Worm (Caenorhabditis elegans) whole organism, young adult: ENCODE data around the gene pcp-1.

Experiments used
- B0261.1 ChIP-seq: sonication (generic microtip); optimal IDR thresholded peaks from 2 replicates; lab custom pipeline; 2016; ENCODE audit warnings: mild to moderate bottlenecking, missing genetic modification characterization, moderate library complexity, missing compliant biosample characterization
- C06A6.2 ChIP-seq: fragments of 200-800 bp; sonication (Bioruptor generic); conservative IDR thresholded peaks from 2 replicates; pipeline ENCODE4 v1.3.6; 2022; ENCODE audit warnings: missing genetic modification characterization, missing compliant biosample characterization
- D2030.7 ChIP-seq: fragments of 200-800 bp; sonication (Bioruptor generic); IDR thresholded peaks from 2 replicates; pipeline ENCODE4 v1.3.6; 2022; ENCODE audit warnings: missing genetic modification reagents, missing genetic modification characterization, missing compliant biosample characterization
- F39B2.1 ChIP-seq: fragments of 200-800 bp; sonication (Bioruptor generic); IDR thresholded peaks from 2 replicates; pipeline ENCODE4 v1.3.6; 2022; ENCODE audit warnings: missing genetic modification reagents, missing genetic modification characterization, missing compliant biosample characterization
- F52B5.7 ChIP-seq: sonication (generic microtip); optimal IDR thresholded peaks from 2 replicates; lab custom pipeline; 2016; ENCODE audit warnings: mild to moderate bottlenecking, missing genetic modification characterization, missing compliant biosample characterization
- F57A8.1 ChIP-seq: fragments of 200-800 bp; sonication (Bioruptor generic); optimal IDR thresholded peaks from 2 replicates; lab custom pipeline; 2018; ENCODE audit warnings: mild to moderate bottlenecking, missing genetic modification characterization, moderate library complexity, missing compliant biosample characterization
- K11D2.4 ChIP-seq: fragments of 200-800 bp; sonication (Bioruptor generic); IDR thresholded peaks from 2 replicates; pipeline ENCODE4 v1.3.6; 2022; ENCODE audit warnings: missing genetic modification reagents, missing genetic modification characterization, missing compliant biosample characterization
- T26A5.8 ChIP-seq: sonication (generic microtip); optimal IDR thresholded peaks from 2 replicates; lab custom pipeline; 2016; ENCODE audit warnings: missing genetic modification characterization, missing compliant biosample characterization
- Y53G8AR.9 ChIP-seq: fragments of 200-800 bp; sonication (Bioruptor generic); conservative IDR thresholded peaks from 2 replicates; pipeline ENCODE4 v1.3.6; 2022; ENCODE audit warnings: missing genetic modification reagents, missing genetic modification characterization, missing compliant biosample characterization
- athp-1 ChIP-seq: sonication (generic microtip); optimal IDR thresholded peaks from 2 replicates; lab custom pipeline; 2017; ENCODE audit warnings: mild to moderate bottlenecking, missing genetic modification characterization, missing compliant biosample characterization
- attf-3 ChIP-seq: fragments of 200-800 bp; sonication (Bioruptor generic); conservative IDR thresholded peaks from 2 replicates; pipeline ENCODE4 v1.3.6; 2022; ENCODE audit warnings: missing genetic modification reagents, missing genetic modification characterization, missing compliant biosample characterization
- attf-5 ChIP-seq: fragments of 200-800 bp; sonication (Bioruptor generic); optimal IDR thresholded peaks from 2 replicates; lab custom pipeline; 2018; ENCODE audit warnings: mild to moderate bottlenecking, missing genetic modification characterization, missing compliant biosample characterization
- attf-6 ChIP-seq: fragments of 200-800 bp; sonication (Bioruptor generic); IDR thresholded peaks from 2 replicates; pipeline ENCODE4 v1.3.6; 2022; ENCODE audit warnings: missing genetic modification reagents, missing genetic modification characterization, missing compliant biosample characterization
- dox-1 ChIP-seq: fragments of 200-800 bp; sonication (Bioruptor generic); IDR thresholded peaks from 2 replicates; pipeline ENCODE4 v1.3.6; 2022; ENCODE audit warnings: missing genetic modification reagents, missing genetic modification characterization, missing compliant biosample characterization
- dpl-1 ChIP-seq: fragments of 150-350 bp; optimal IDR thresholded peaks from 2 replicates; lab custom pipeline; 2014; ENCODE audit warnings: missing biosample characterization, missing genetic modification reagents, missing genetic modification characterization
- gei-17 ChIP-seq: fragments of 200-800 bp; sonication (Bioruptor generic); optimal IDR thresholded peaks from 2 replicates; lab custom pipeline; 2018; ENCODE audit warnings: mild to moderate bottlenecking, missing genetic modification characterization, missing compliant biosample characterization
- him-1 ChIP-seq: sonication (generic microtip); optimal IDR thresholded peaks from 2 replicates; lab custom pipeline; 2016; ENCODE audit warnings: missing genotype, missing genetic modification reagents, missing genetic modification characterization, missing compliant biosample characterization
- hmg-1.2 ChIP-seq: fragments of 200-800 bp; sonication (Bioruptor generic); IDR thresholded peaks from 2 replicates; pipeline ENCODE4 v1.3.6; 2022; ENCODE audit warnings: missing genetic modification reagents, missing genetic modification characterization, missing compliant biosample characterization
- hrde-1 ChIP-seq: sonication (generic microtip); optimal IDR thresholded peaks from 2 replicates; lab custom pipeline; 2016; ENCODE audit warnings: missing genetic modification characterization, mild to moderate bottlenecking, missing compliant biosample characterization, moderate library complexity, missing genotype, missing genetic modification reagents, borderline replicate concordance
- hsf-1 ChIP-seq: fragments of 200-800 bp; sonication (Bioruptor generic); IDR thresholded peaks from 2 replicates; pipeline ENCODE4 v1.3.6; 2022; ENCODE audit warnings: missing genetic modification reagents, missing genetic modification characterization, missing compliant biosample characterization
- let-607 ChIP-seq, 2 experiments: fragments of 200-800 bp in 1 of 2; sonication (Bioruptor generic) in 1 of 2; sonication (generic microtip) in 1 of 2; optimal IDR thresholded peaks; 2 replicates each; lab custom pipeline; 2016 to 2018; ENCODE audit warnings: mild to moderate bottlenecking in 2 of 2, missing compliant biosample characterization in 2 of 2, missing genetic modification characterization in 2 of 2, moderate library complexity in 2 of 2, missing genotype in 1 of 2
- lin-26 ChIP-seq: fragments of 200-800 bp; sonication (Bioruptor generic); IDR thresholded peaks from 2 replicates; pipeline ENCODE4 v1.3.6; 2022; ENCODE audit warnings: missing genetic modification reagents, missing genetic modification characterization, missing compliant biosample characterization
- lin-40 ChIP-seq: sonication (generic microtip); optimal IDR thresholded peaks from 2 replicates; lab custom pipeline; 2016; ENCODE audit warnings: missing genetic modification characterization, mild to moderate bottlenecking, missing compliant biosample characterization, missing genotype, missing genetic modification reagents
- lsl-1 ChIP-seq: fragments of 200-800 bp; sonication (Bioruptor generic); optimal IDR thresholded peaks from 2 replicates; lab custom pipeline; 2018; ENCODE audit warnings: mild to moderate bottlenecking, missing genetic modification characterization, moderate library complexity, missing compliant biosample characterization
- lsy-27 ChIP-seq: sonication (generic microtip); optimal IDR thresholded peaks from 2 replicates; lab custom pipeline; 2017; ENCODE audit warnings: missing genetic modification characterization, mild to moderate bottlenecking, missing compliant biosample characterization, antibody characterized with exemption, missing genotype, borderline replicate concordance; ENCODE audit not compliant: insufficient read depth
- madf-3 ChIP-seq: fragments of 200-800 bp; sonication (Bioruptor generic); IDR thresholded peaks from 2 replicates; pipeline ENCODE4 v1.3.6; 2022; ENCODE audit warnings: missing genetic modification reagents, missing genetic modification characterization, missing compliant biosample characterization
- madf-6 ChIP-seq: fragments of 200-800 bp; sonication (Bioruptor generic); IDR thresholded peaks from 2 replicates; pipeline ENCODE4 v1.3.6; 2022; ENCODE audit warnings: missing genetic modification reagents, missing genetic modification characterization, missing compliant biosample characterization
- mes-4 ChIP-seq: sonication (generic microtip); optimal IDR thresholded peaks from 2 replicates; lab custom pipeline; 2016; ENCODE audit warnings: missing genotype, missing genetic modification characterization, missing compliant biosample characterization
- nhr-179 ChIP-seq: sonication (generic microtip); optimal IDR thresholded peaks from 2 replicates; lab custom pipeline; 2016; ENCODE audit warnings: mild to moderate bottlenecking, missing genetic modification characterization, missing compliant biosample characterization
- nhr-80 ChIP-seq: sonication (generic microtip); optimal IDR thresholded peaks from 2 replicates; lab custom pipeline; 2016; ENCODE audit warnings: missing genetic modification characterization, missing compliant biosample characterization
- nhr-90 ChIP-seq: sonication (generic microtip); optimal IDR thresholded peaks from 2 replicates; lab custom pipeline; 2016; ENCODE audit warnings: missing genotype, mild to moderate bottlenecking, missing genetic modification characterization, missing compliant biosample characterization
- rcor-1 ChIP-seq: fragments of 200-800 bp; sonication (Bioruptor generic); IDR thresholded peaks from 2 replicates; pipeline ENCODE4 v1.3.6; 2022; ENCODE audit warnings: missing genetic modification reagents, missing genetic modification characterization, missing compliant biosample characterization
- repo-1 ChIP-seq: sonication (generic microtip); optimal IDR thresholded peaks from 2 replicates; lab custom pipeline; 2017; ENCODE audit warnings: mild to moderate bottlenecking, missing genetic modification characterization, missing compliant biosample characterization
- sea-2 ChIP-seq: fragments of 200-800 bp; sonication (Bioruptor generic); IDR thresholded peaks from 2 replicates; pipeline ENCODE4 v1.3.6; 2022; ENCODE audit warnings: missing genetic modification characterization, missing compliant biosample characterization
- snpc-4 ChIP-seq, 5 experiments: fragments of 150-350 bp in 1 of 5; sonication (generic microtip) in 4 of 5; optimal IDR thresholded peaks; 2 replicates each; lab custom pipeline; 2014 to 2018; ENCODE audit warnings: missing genetic modification characterization in 5 of 5, missing biosample characterization in 3 of 5, antibody characterized with exemption in 2 of 5, mild to moderate bottlenecking in 2 of 5, missing compliant biosample characterization in 2 of 5, missing genotype in 2 of 5, moderate library complexity in 2 of 5, missing genetic modification reagents in 1 of 5
- tbp1 ChIP-seq: fragments of 200-800 bp; sonication (Bioruptor generic); optimal IDR thresholded peaks from 2 replicates; lab custom pipeline; 2018; ENCODE audit warnings: mild to moderate bottlenecking, missing genetic modification characterization, missing compliant biosample characterization
- tbx-9 ChIP-seq: sonication (generic microtip); optimal IDR thresholded peaks from 2 replicates; lab custom pipeline; 2016; ENCODE audit warnings: borderline replicate concordance, missing genetic modification characterization, inconsistent platforms, missing compliant biosample characterization
- ztf-18 ChIP-seq: sonication (generic microtip); optimal IDR thresholded peaks from 2 replicates; lab custom pipeline; 2016; ENCODE audit warnings: missing genotype, mild to moderate bottlenecking, missing genetic modification characterization, missing compliant biosample characterization
- ztf-3 ChIP-seq: fragments of 200-800 bp; sonication (Bioruptor generic); optimal IDR thresholded peaks from 2 replicates; lab custom pipeline; 2018; ENCODE audit warnings: mild to moderate bottlenecking, missing genetic modification characterization, missing compliant biosample characterization

pcp-1 gene

DNA sequence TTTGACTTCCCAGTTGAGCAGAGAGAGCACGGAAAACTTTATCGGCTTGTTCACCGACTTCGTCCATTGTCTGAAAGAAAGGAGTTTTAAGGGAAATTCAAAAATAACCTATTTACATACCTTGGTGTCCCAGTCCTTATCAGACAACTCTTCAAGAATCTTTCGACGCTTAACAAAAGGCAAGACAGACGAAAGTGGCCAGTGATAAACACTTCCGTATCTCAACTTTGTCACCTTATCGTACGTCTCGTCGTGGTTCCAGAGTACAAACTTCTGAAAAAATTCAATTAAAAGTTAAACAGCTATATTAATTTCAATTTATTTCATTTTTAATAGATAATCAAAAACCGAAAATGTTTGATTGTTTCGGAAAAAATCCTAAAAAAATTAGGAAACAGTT is 3.5 kb downstream of the pcp-1 start:
- TF ChIP-seq rcor-1 (GFP tag; lab: Robert Waterston, UW) = no peak
- TF ChIP-seq sea-2 (GFP tag; lab: Robert Waterston, UW) = no peak
- no peak for TF ChIP-seq dpl-1
- peak; percentile 77 for TF ChIP-seq nhr-80 (tag; lab: Kevin White, UChicago)

DNA sequence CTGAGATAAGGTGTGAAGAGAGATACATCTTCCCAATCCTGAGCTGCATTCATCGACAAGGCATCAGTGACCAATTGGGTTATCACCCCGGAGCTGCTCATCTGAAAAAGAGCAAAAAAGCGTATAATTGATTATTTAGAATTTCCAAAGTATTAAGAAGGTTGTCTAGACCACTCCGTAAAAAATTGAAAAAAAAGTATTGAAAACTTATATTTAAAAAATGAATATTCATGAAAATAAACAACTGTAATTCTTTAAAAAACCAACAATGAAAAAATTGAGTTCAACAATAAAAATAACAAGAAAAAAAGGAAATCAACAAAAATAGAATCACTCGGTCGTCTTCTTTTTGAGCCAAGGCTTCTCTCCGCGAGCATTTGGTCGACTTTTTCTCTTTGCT is 4.8 kb downstream of the pcp-1 start, which contains the start of gene mtx-2:
mtx-2 (minus strand) TSS at position 101 of the 400 bp plus-strand sequence.
- TF ChIP-seq attf-6 (no peak), dox-1 (GFP tag; lab: Robert Waterston, UW) (0 out of 2 replicates have a peak, but pooled peaks have one; percentile 3)

DNA sequence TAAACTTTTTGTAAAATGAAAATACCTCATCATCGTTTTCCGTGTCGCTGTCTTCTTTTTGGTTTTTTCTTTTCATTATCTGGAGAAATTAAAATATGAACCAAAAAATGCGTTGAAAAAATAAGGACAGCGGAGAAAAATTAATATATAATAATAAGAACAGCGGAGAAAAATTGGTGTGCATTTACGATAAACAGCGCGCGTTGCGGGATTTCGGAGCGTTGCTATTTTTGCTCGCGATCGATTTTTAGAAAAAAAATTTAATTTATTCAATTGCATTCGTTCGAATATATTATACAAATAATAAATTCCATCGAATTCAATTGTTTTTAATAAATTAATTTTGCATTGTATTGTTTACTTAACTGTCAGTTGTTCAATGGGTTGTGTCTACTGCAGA is 7.3 kb downstream of the pcp-1 start, which contains the start of gene ZK686.2:
ZK686.2 (minus strand) TSS at position 79 of the 400 bp plus-strand sequence.
- TF ChIP-seq madf-6 (GFP tag; lab: Robert Waterston, UW) (no peak), lin-40 (tag; lab: Kevin White, UChicago) (no peak), F39B2.1 (GFP tag; lab: Robert Waterston, UW) (no peak), attf-5 (GFP tag; lab: Kevin White, UChicago) (peak; percentile 14), gei-17 (GFP tag; lab: Kevin White, UChicago) (no peak), sea-2 (GFP tag; lab: Robert Waterston, UW) (no peak), attf-3 (GFP tag; lab: Robert Waterston, UW) (peak; percentile 93), mes-4 (tag; lab: Kevin White, UChicago) (no peak)

DNA sequence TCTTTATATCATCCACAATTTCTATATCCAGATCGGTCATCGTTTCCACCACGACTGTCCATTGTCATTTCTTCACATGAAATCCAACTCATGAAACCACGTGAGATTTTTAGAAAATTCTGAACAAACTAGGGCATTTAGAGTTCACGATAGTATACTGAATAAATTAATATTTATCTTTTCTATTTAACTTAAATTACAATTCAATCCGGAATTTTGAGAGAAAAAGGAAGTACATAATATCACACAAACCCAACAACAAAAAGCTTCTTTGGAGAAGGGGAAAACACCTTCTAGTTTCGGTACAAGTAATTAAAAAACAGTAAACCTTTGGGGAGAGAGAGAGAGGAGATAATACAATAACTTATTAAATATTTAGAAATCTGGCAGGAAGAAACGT is 8.7 kb downstream of the pcp-1 start, which contains the start of gene ZK686.5:
ZK686.5 (minus strand) TSS at position 101 of the 400 bp plus-strand sequence.
- TF ChIP-seq ztf-3 (GFP tag; lab: Kevin White, UChicago) (no peak), hsf-1 (GFP tag; lab: Robert Waterston, UW) (no peak), lin-26 (GFP tag; lab: Robert Waterston, UW) (no peak), Y53G8AR.9 (no peak)

DNA sequence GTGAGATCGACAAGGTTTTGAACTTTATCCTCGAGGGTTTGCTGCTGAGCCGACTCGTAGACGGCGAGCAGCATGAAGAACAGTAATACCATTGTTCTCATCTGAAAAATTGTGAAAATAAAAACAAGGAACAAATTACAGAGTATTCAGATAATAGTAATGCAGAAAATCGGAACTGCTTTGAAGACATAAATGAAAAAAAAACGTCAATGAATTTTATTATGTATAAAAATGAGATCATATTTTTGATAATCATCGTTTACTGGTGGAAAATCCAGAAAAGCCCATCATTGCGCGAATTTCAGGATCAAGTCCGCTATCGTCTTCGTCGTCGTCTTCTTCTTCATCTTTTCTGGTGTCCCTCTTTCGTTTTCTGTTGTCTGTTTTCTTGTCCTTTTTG is 10.3 kb downstream of the pcp-1 start, which contains the start of gene ZK686.3:
ZK686.3 (minus strand) TSS at position 101 of the 400 bp plus-strand sequence.
- TF ChIP-seq snpc-4 (GFP tag; optimal IDR thresholded peaks at IDR 0.05; lab: Kevin White, UChicago) (no peak), snpc-4 (tag; optimal IDR thresholded peaks at IDR 0.05; lab: Kevin White, UChicago) (no peak), B0261.1 (tag; lab: Kevin White, UChicago) (no peak), T26A5.8 (tag; lab: Kevin White, UChicago) (no peak), tbx-9 (no peak), attf-3 (GFP tag; lab: Robert Waterston, UW) (no peak), repo-1 (tag; lab: Kevin White, UChicago) (no peak), D2030.7 (GFP tag; lab: Robert Waterston, UW) (no peak), lin-26 (GFP tag; lab: Robert Waterston, UW) (no peak), C06A6.2 (GFP tag; lab: Robert Waterston, UW) (no peak), F52B5.7 (no peak), let-607 (tag; optimal IDR thresholded peaks at IDR 0.05; lab: Kevin White, UChicago) (no peak), athp-1 (tag; lab: Kevin White, UChicago) (no peak), lsy-27 (tag; lab: Kevin White, UChicago) (no peak), K11D2.4 (no peak)

DNA sequence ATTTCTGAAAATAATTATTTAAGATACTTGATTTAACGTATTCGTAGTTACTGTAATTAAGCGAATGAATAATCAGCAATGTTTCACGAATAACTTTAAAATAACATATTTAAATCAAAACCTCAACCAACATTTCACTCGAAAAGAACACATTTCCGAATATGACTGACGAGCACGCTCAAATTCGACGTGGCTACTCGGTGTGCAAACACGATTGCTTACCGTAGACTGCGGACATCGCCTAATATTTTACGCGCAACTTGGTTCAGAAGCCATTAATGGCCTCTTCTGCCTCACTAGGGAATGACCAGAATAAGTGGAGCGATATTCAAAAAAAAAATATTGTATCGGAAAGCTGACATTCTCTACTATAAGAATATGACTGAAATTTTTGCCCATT is 11.3 kb downstream of the pcp-1 start, which contains the start of gene snu-23:
snu-23 (minus strand) TSS at position 156 of the 400 bp plus-strand sequence.
- peak; percentile 47 for TF ChIP-seq tbp1
- no peak for TF ChIP-seq hrde-1
- TF ChIP-seq lsl-1 = peak; percentile 38
- TF ChIP-seq let-607 (tag; optimal IDR thresholded peaks at IDR 0.05; lab: Kevin White, UChicago) = peak; percentile 44 to 78
- TF ChIP-seq nhr-179 (tag; lab: Kevin White, UChicago) = no peak
- TF ChIP-seq him-1 (tag; lab: Kevin White, UChicago) = no peak
- TF ChIP-seq ztf-18 (tag; lab: Kevin White, UChicago) = peak; percentile 5
- peak; percentile 44; the same call in 1 of the 2 replicates for TF ChIP-seq hmg-1.2 (GFP tag; lab: Robert Waterston, UW)
- peak; percentile 42 for TF ChIP-seq B0261.1 (tag; lab: Kevin White, UChicago)
- no peak for TF ChIP-seq F57A8.1
- TF ChIP-seq attf-3 (GFP tag; lab: Robert Waterston, UW) = 0 out of 2 replicates have a peak, but pooled peaks have one; percentile 18
- TF ChIP-seq madf-3 (GFP tag; lab: Robert Waterston, UW) = 0 out of 2 replicates have a peak, but pooled peaks have one; percentile 48
- TF ChIP-seq nhr-90 (tag; lab: Kevin White, UChicago) = no peak
